Fruit fly (Drosophila melanogaster) whole organism, embryonic: ENCODE data around the gene Hph.

Experiments used
- Bteb2 ChIP-seq: fragments of 200-800 bp; sonication (Bioruptor generic); optimal IDR thresholded peaks from 2 replicates; lab custom pipeline; 2016; ENCODE audit warnings: missing biosample characterization, missing genetic modification characterization
- CG10321 ChIP-seq: fragments of 200-800 bp; sonication (Bioruptor generic); IDR thresholded peaks from 2 replicates; pipeline ENCODE4 v1.3.6; 2022; ENCODE audit warnings: missing biosample characterization, missing genetic modification characterization
- CG10543 ChIP-seq: fragments of 200-800 bp; sonication (Bioruptor generic); optimal IDR thresholded peaks from 3 replicates; lab custom pipeline; 2017; ENCODE audit warnings: missing biosample characterization, mild to moderate bottlenecking, missing genetic modification characterization, moderate library complexity
- CG11093 ChIP-seq: fragments of 200-800 bp; sonication (Bioruptor generic); IDR thresholded peaks from 3 replicates; pipeline ENCODE4 v1.3.6; 2022; ENCODE audit warnings: missing biosample characterization, missing genetic modification characterization
- CG12219 ChIP-seq: fragments of 200-800 bp; sonication (Bioruptor generic); optimal IDR thresholded peaks from 3 replicates; lab custom pipeline; 2018; ENCODE audit warnings: missing biosample characterization, mild to moderate bottlenecking, missing genetic modification characterization
- CG12744 ChIP-seq: fragments of 200-800 bp; sonication (Bioruptor generic); optimal IDR thresholded peaks from 2 replicates; lab custom pipeline; 2016; ENCODE audit warnings: missing biosample characterization, missing genetic modification characterization
- CG13123 ChIP-seq: fragments of 200-800 bp; sonication (Bioruptor generic); optimal IDR thresholded peaks from 2 replicates; lab custom pipeline; 2016; ENCODE audit warnings: missing biosample characterization, missing genetic modification characterization
- CG13624 ChIP-seq: fragments of 200-800 bp; sonication (Bioruptor generic); optimal IDR thresholded peaks from 2 replicates; lab custom pipeline; 2016; ENCODE audit warnings: missing biosample characterization, missing genetic modification characterization
- CG14860 ChIP-seq: fragments of 200-800 bp; sonication (Bioruptor generic); IDR thresholded peaks from 3 replicates; pipeline ENCODE4 v1.3.6; 2022; ENCODE audit warnings: missing biosample characterization, missing genetic modification characterization; ENCODE audit not compliant: partially characterized antibody
- CG15601 ChIP-seq: fragments of 200-800 bp; sonication (Bioruptor generic); optimal IDR thresholded peaks from 3 replicates; lab custom pipeline; 2019; ENCODE audit warnings: missing biosample characterization, mild to moderate bottlenecking, missing genetic modification characterization, moderate library complexity
- CG17328 ChIP-seq: fragments of 200-800 bp; sonication (Bioruptor generic); IDR thresholded peaks from 2 replicates; pipeline ENCODE4 v1.3.6; 2022; ENCODE audit warnings: missing biosample characterization, missing genetic modification characterization
- CG2202 ChIP-seq: fragments of 200-800 bp; sonication (Bioruptor generic); optimal IDR thresholded peaks from 2 replicates; lab custom pipeline; 2018; ENCODE audit warnings: missing biosample characterization, mild to moderate bottlenecking, missing genetic modification characterization
- CG32532 ChIP-seq: fragments of 200-800 bp; sonication (Bioruptor generic); IDR thresholded peaks from 2 replicates; pipeline ENCODE4 v1.3.6; 2022; ENCODE audit warnings: missing biosample characterization, missing genetic modification characterization
- CG3726 ChIP-seq: fragments of 200-800 bp; sonication (Bioruptor generic); IDR thresholded peaks from 3 replicates; pipeline ENCODE4, ENCODE4 v1.3.6; 2022; ENCODE audit warnings: missing biosample characterization, missing genetic modification characterization
- CG4328 ChIP-seq: fragments of 200-800 bp; sonication (Bioruptor generic); optimal IDR thresholded peaks from 3 replicates; lab custom pipeline; 2017; ENCODE audit warnings: missing biosample characterization, missing genetic modification reagents, missing genetic modification characterization
- CG4707 ChIP-seq: fragments of 200-800 bp; sonication (Bioruptor generic); optimal IDR thresholded peaks from 2 replicates; lab custom pipeline; 2018; ENCODE audit warnings: missing biosample characterization, mild to moderate bottlenecking, missing genetic modification characterization, moderate library complexity
- CG7372 ChIP-seq: fragments of 200-800 bp; sonication (Bioruptor generic); IDR thresholded peaks from 2 replicates; pipeline ENCODE4 v1.3.6; 2022; ENCODE audit warnings: missing biosample characterization, missing genetic modification characterization
- CG7786 ChIP-seq: fragments of 200-800 bp; sonication (Bioruptor generic); optimal IDR thresholded peaks from 2 replicates; lab custom pipeline; 2016; ENCODE audit warnings: missing biosample characterization, missing genetic modification characterization
- CG8281 ChIP-seq: fragments of 200-800 bp; sonication (Bioruptor generic); optimal IDR thresholded peaks from 2 replicates; lab custom pipeline; 2018; ENCODE audit warnings: missing biosample characterization, mild to moderate bottlenecking, missing genetic modification characterization, moderate library complexity
- CG8290 ChIP-seq, 3 experiments: fragments of 200-800 bp; sonication (Bioruptor generic); optimal IDR thresholded peaks; 2 replicates each; lab custom pipeline; 2016 to 2019; ENCODE audit warnings: missing biosample characterization in 3 of 3, missing genetic modification characterization in 3 of 3, mild to moderate bottlenecking in 2 of 3, moderate library complexity in 1 of 3
- CG8359 ChIP-seq: fragments of 200-800 bp; sonication (Bioruptor generic); optimal IDR thresholded peaks from 2 replicates; lab custom pipeline; 2017; ENCODE audit warnings: missing biosample characterization, mild to moderate bottlenecking, missing genetic modification characterization, borderline replicate concordance
- CG8765 ChIP-seq: fragments of 200-800 bp; sonication (Bioruptor generic); IDR thresholded peaks from 2 replicates; pipeline ENCODE4 v1.3.6; 2022; ENCODE audit warnings: missing biosample characterization, missing genetic modification characterization
- CG9932 ChIP-seq: fragments of 200-800 bp; sonication (Bioruptor generic); IDR thresholded peaks from 2 replicates; pipeline ENCODE4 v1.3.6; 2022; ENCODE audit warnings: missing biosample characterization, missing genetic modification characterization
- CHES-1-like ChIP-seq: fragments of 200-800 bp; sonication (Bioruptor generic); optimal IDR thresholded peaks from 2 replicates; lab custom pipeline; 2016; ENCODE audit warnings: missing biosample characterization, missing genetic modification characterization
- Dip3 ChIP-seq: fragments of 200-800 bp; sonication (Bioruptor generic); optimal IDR thresholded peaks from 3 replicates; lab custom pipeline; 2016; ENCODE audit warnings: missing biosample characterization, missing genetic modification characterization
- HLHmδ ChIP-seq: fragments of 200-800 bp; sonication (Bioruptor generic); optimal IDR thresholded peaks from 2 replicates; lab custom pipeline; 2018; ENCODE audit warnings: missing biosample characterization, mild to moderate bottlenecking, missing genetic modification characterization, moderate library complexity
- Hmr ChIP-seq: fragments of 200-800 bp; sonication (Bioruptor generic); optimal IDR thresholded peaks from 3 replicates; lab custom pipeline; 2017; ENCODE audit warnings: mild to moderate bottlenecking, missing biosample characterization, missing genetic modification reagents, missing genetic modification characterization
- Hr78 ChIP-seq, 2 experiments: fragments of 200-800 bp in 1 of 2; fragments of >200 bp in 1 of 2; sonication (Bioruptor generic) in 1 of 2; optimal IDR thresholded peaks; 2 replicates each; lab custom pipeline; 2017 to 2019; ENCODE audit warnings: missing biosample characterization in 2 of 2, missing genetic modification characterization in 2 of 2, mild to moderate bottlenecking in 1 of 2, moderate library complexity in 1 of 2
- Neu2 ChIP-seq: fragments of 200-800 bp; sonication (Bioruptor generic); optimal IDR thresholded peaks from 3 replicates; lab custom pipeline; 2016; ENCODE audit warnings: missing biosample characterization, missing genetic modification characterization, borderline replicate concordance
- Pdp1 ChIP-seq, 2 experiments: fragments of 200-800 bp; sonication (Bioruptor generic); optimal IDR thresholded peaks; 3 replicates each; lab custom pipeline; 2016; ENCODE audit warnings: missing biosample characterization in 2 of 2, missing genetic modification characterization in 2 of 2, mild to moderate bottlenecking in 1 of 2, moderate library complexity in 1 of 2
- Xrp1 ChIP-seq: fragments of 200-800 bp; sonication (Bioruptor generic); IDR thresholded peaks from 2 replicates; pipeline ENCODE4 v1.3.6; 2022; ENCODE audit warnings: missing biosample characterization, missing genetic modification characterization
- disco-r ChIP-seq: fragments of 200-800 bp; sonication (Bioruptor generic); optimal IDR thresholded peaks from 2 replicates; lab custom pipeline; 2016; ENCODE audit warnings: missing biosample characterization, missing genetic modification characterization
- esg ChIP-seq: fragments of 200-800 bp; sonication (Bioruptor generic); conservative IDR thresholded peaks from 2 replicates; pipeline ENCODE4 v1.3.6; 2022; ENCODE audit warnings: missing biosample characterization, missing genetic modification characterization
- exex ChIP-seq: fragments of 200-800 bp; sonication (Bioruptor generic); optimal IDR thresholded peaks from 4 replicates; lab custom pipeline; 2018; ENCODE audit warnings: missing biosample characterization, mild to moderate bottlenecking, missing genetic modification characterization, moderate library complexity
- grn ChIP-seq: fragments of 200-800 bp; sonication (Bioruptor generic); optimal IDR thresholded peaks from 3 replicates; lab custom pipeline; 2017; ENCODE audit warnings: missing biosample characterization, missing genetic modification characterization
- inv ChIP-seq: fragments of 200-800 bp; sonication (Bioruptor generic); IDR thresholded peaks from 2 replicates; pipeline ENCODE4 v1.3.6; 2022; ENCODE audit warnings: missing biosample characterization, missing genetic modification characterization; ENCODE audit not compliant: partially characterized antibody
- kni ChIP-seq: fragments of 200-800 bp; sonication (Bioruptor generic); optimal IDR thresholded peaks from 3 replicates; lab custom pipeline; 2017; ENCODE audit warnings: mild to moderate bottlenecking, missing biosample characterization, missing genetic modification reagents, missing genetic modification characterization
- nom ChIP-seq: fragments of 200-800 bp; sonication (Bioruptor generic); optimal IDR thresholded peaks from 2 replicates; lab custom pipeline; 2017; ENCODE audit warnings: missing biosample characterization, missing genetic modification characterization, mild to moderate bottlenecking, moderate library complexity, missing genetic modification reagents
- onecut ChIP-seq: fragments of 200-800 bp; sonication (Bioruptor generic); IDR thresholded peaks from 2 replicates; pipeline ENCODE4 v1.3.6; 2022; ENCODE audit warnings: missing biosample characterization, missing genetic modification characterization
- otp ChIP-seq: fragments of 200-800 bp; sonication (Bioruptor generic); IDR thresholded peaks from 3 replicates; pipeline ENCODE4, ENCODE4 v1.3.6; 2022; ENCODE audit warnings: missing biosample characterization, missing genetic modification characterization
- pan ChIP-seq, 4 experiments: fragments of >200 bp in 3 of 4; fragments of 200-800 bp in 1 of 4; sonication (Bioruptor generic) in 1 of 4; optimal IDR thresholded peaks in 3 of 4; IDR thresholded peaks in 1 of 4; 2 replicates each; pipeline versions ENCODE4 v1.3.6 to Lab custom; 2017 to 2022; ENCODE audit warnings: missing biosample characterization in 2 of 4, missing genetic modification characterization in 2 of 4, mixed read lengths in 1 of 4
- prd ChIP-seq, 3 experiments: fragments of >200 bp in 2 of 3; fragments of 200-800 bp in 1 of 3; sonication (Bioruptor generic) in 1 of 3; optimal IDR thresholded peaks in 2 of 3; IDR thresholded peaks in 1 of 3; 2 replicates in 2 of 3; 3 replicates in 1 of 3; pipeline versions ENCODE4 v1.3.6 to Lab custom; 2017 to 2022; ENCODE audit warnings: missing biosample characterization in 1 of 3, missing genetic modification characterization in 1 of 3
- rib ChIP-seq: fragments of 200-800 bp; sonication (Bioruptor generic); IDR thresholded peaks from 2 replicates; pipeline ENCODE4 v1.3.6; 2022; ENCODE audit warnings: missing biosample characterization, missing genetic modification characterization
- schlank ChIP-seq: fragments of 200-800 bp; sonication (Bioruptor generic); optimal IDR thresholded peaks from 2 replicates; lab custom pipeline; 2018; ENCODE audit warnings: missing biosample characterization, mild to moderate bottlenecking, missing genetic modification characterization
- yki ChIP-seq: fragments of >200 bp; optimal IDR thresholded peaks from 3 replicates; lab custom pipeline; 2018
- zfh1 ChIP-seq: fragments of 200-800 bp; sonication (Bioruptor generic); IDR thresholded peaks from 3 replicates; pipeline ENCODE4 v1.3.6; 2022; ENCODE audit warnings: missing biosample characterization, missing genetic modification characterization

Hph gene

DNA sequence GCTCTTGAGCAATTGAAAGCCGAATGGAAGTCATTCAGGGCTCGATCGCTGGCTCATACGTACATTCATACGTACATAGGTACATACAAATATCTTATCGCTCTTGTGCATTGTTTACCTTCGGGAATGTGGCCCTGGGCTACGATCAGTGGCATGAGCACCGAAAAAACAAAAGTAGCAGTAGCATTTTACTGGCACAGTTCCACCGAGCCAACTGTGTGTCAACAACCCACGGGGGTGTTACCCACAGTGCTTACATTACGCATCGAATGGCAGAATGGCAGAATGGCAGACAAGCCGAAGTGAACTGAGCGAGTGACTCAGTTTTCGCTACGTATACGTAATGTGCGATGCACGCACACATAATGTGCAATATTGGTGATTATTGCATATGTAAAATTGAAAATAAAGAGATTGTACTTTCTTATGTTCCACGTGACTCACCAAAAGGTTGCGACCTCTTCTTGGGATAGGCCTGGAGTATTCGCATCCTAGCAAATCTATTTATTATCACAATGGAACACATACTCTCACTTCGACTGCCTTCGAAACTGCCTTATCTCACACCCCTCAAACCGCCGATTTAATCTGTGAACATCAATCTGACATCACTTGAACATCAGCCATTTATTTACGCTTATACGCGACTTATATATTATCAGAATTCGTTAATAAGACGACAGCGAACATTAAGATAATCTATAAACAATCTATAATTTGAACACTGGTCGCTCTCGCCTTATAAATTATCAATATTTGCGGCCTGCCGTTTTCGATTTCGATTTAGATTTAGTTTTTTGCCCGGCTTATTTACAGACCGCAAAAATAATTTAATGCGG is 46.3 kb downstream of the Hph start (continued):
- TF ChIP-seq otp (peak; percentile 46; the same call in 1 of the 3 replicates), grn (GFP tag; lab: Kevin White, UChicago) (peak; percentile 78), prd (optimal IDR thresholded peaks at IDR 0.05; lab: Kevin White, UChicago) (no peak), prd (GFP tag; IDR thresholded peaks at IDR 0.05; lab: Robert Waterston, UW) (peak; percentile 33; the same call in 1 of the 3 replicates), schlank (tag; lab: Kevin White, UChicago) (no peak), Hmr (GFP tag; lab: Kevin White, UChicago) (no peak), Neu2 (GFP tag; lab: Kevin White, UChicago) (no peak), CG8290 (GFP tag; optimal IDR thresholded peaks at IDR 0.05; lab: Kevin White, UChicago) (no peak), CG8290 (tag; optimal IDR thresholded peaks at IDR 0.05; lab: Kevin White, UChicago) (peak in 1 of 2 experiments; percentile 44), CG4328 (GFP tag; lab: Kevin White, UChicago) (peak; percentile 1), disco-r (GFP tag; lab: Kevin White, UChicago) (no peak), Dip3 (GFP tag; lab: Kevin White, UChicago) (no peak), rib (GFP tag; lab: Robert Waterston, UW) (no peak), CG15601 (peak; percentile 61), CG4707 (GFP tag; lab: Kevin White, UChicago) (peak; percentile 26), CG2202 (tag; lab: Kevin White, UChicago) (peak; percentile 10), CG13624 (GFP tag; lab: Kevin White, UChicago) (no peak), esg (GFP tag; lab: Robert Waterston, UW) (no peak), zfh1 (GFP tag; lab: Robert Waterston, UW) (peak; percentile 37; the same call in 1 of the 3 replicates), exex (tag; lab: Kevin White, UChicago) (peak; percentile 96), CG12744 (no peak), CG9932 (GFP tag; lab: Robert Waterston, UW) (no peak), Hr78 (GFP tag; optimal IDR thresholded peaks at IDR 0.05; lab: Kevin White, UChicago) (peak in 1 of 2 experiments; percentile 18), CG8281 (tag; lab: Kevin White, UChicago) (peak; percentile 34), CG32532 (GFP tag; lab: Robert Waterston, UW) (no peak), kni (GFP tag; lab: Kevin White, UChicago) (peak; percentile 18), CG12219 (peak; percentile 22), onecut (GFP tag; lab: Robert Waterston, UW) (peak; percentile 26; the same call in 1 of the 2 replicates), CG11093 (GFP tag; lab: Robert Waterston, UW) (no peak), Bteb2 (GFP tag; lab: Kevin White, UChicago) (no peak), CG17328 (0 out of 2 replicates have a peak, but pooled peaks have one; percentile 6), CG10321 (no peak), inv (GFP tag; lab: Robert Waterston, UW) (no peak), CG13123 (no peak), CG10543 (peak; percentile 51), CG3726 (no peak), CG7372 (GFP tag; lab: Robert Waterston, UW) (no peak), pan (optimal IDR thresholded peaks at IDR 0.05; lab: Kevin White, UChicago) (no peak), pan (GFP tag; optimal IDR thresholded peaks at IDR 0.05 in 1 of 2, IDR thresholded peaks at IDR 0.05 in 1 of 2) (peak in 1 of 2 experiments; percentile 8), CG8765 (GFP tag; lab: Robert Waterston, UW) (no peak), Pdp1 (GFP tag; optimal IDR thresholded peaks at IDR 0.05; lab: Kevin White, UChicago) (peak in 1 of 2 experiments; percentile 32), CG7786 (no peak), CG8359 (GFP tag; lab: Kevin White, UChicago) (no peak), yki (lab: Kevin White, UChicago) (no peak), nom (no peak), Xrp1 (GFP tag; lab: Robert Waterston, UW) (peak; percentile 48; the same call in 1 of the 2 replicates), HLHmδ (GFP tag; lab: Kevin White, UChicago) (peak; percentile 62), CG14860 (GFP tag; lab: Robert Waterston, UW) (no peak), CHES-1-like (GFP tag; lab: Kevin White, UChicago) (no peak)
